Worm (Caenorhabditis elegans) whole organism, mixed stage, embryonic: ENCODE results near the gene unc-79.

Experiments used
- lin-13 ChIP-seq: fragments of 150-350 bp; optimal IDR thresholded peaks from 2 replicates; lab custom pipeline; 2014; ENCODE audit warnings: missing biosample characterization, missing genetic modification characterization
- lsy-2 ChIP-seq: fragments of 150-350 bp; optimal IDR thresholded peaks from 2 replicates; lab custom pipeline; 2014; ENCODE audit warnings: missing biosample characterization, missing genetic modification characterization
- snpc-4 ChIP-seq: fragments of 150-350 bp; optimal IDR thresholded peaks from 2 replicates; lab custom pipeline; 2014; ENCODE audit warnings: missing biosample characterization, missing genetic modification characterization
- sptf-1 ChIP-seq: sonication (generic microtip); optimal IDR thresholded peaks from 2 replicates; lab custom pipeline; 2017; ENCODE audit warnings: mild to moderate bottlenecking, missing genetic modification characterization, moderate library complexity, missing compliant biosample characterization
- ztf-11 ChIP-seq: fragments of 150-350 bp; optimal IDR thresholded peaks from 2 replicates; lab custom pipeline; 2014; ENCODE audit warnings: missing biosample characterization, missing genetic modification characterization

ce11 chrIII:4106611-4107010 lies 40.2 kb downstream of the unc-79 start:
- TF ChIP-seq sptf-1 (tag; lab: Kevin White, UChicago) (no peak), snpc-4 (tag; lab: Kevin White, UChicago) (no peak), lin-13 (tag; lab: Kevin White, UChicago) (no peak), lsy-2 (tag; lab: Kevin White, UChicago) (no peak), ztf-11 (tag; lab: Kevin White, UChicago) (no peak)
